Worm (Caenorhabditis elegans) whole organism, L2 larva: ENCODE measurements around the gene csr-1.
A peak's percentile ranks its signal among the peaks of the same experiment; 100 is the strongest.

Experiments used
- C34F6.9 ChIP-seq: fragments of 150-350 bp; optimal IDR thresholded peaks from 2 replicates; lab custom pipeline; 2014; ENCODE audit warnings: missing biosample characterization, missing genetic modification characterization
- F13H6.1 ChIP-seq: sonication (generic microtip); optimal IDR thresholded peaks from 2 replicates; lab custom pipeline; 2016; ENCODE audit warnings: missing genetic modification characterization, missing compliant biosample characterization
- R02D3.7 ChIP-seq: fragments of 150-350 bp; optimal IDR thresholded peaks from 2 replicates; lab custom pipeline; 2014; ENCODE audit warnings: missing biosample characterization, missing genetic modification characterization
- Y55F3AM.14 ChIP-seq: fragments of 200-800 bp; sonication (Bioruptor generic); optimal IDR thresholded peaks from 2 replicates; lab custom pipeline; 2018; ENCODE audit warnings: mild to moderate bottlenecking, missing genetic modification characterization, missing compliant biosample characterization
- ZK546.5 ChIP-seq: sonication (generic microtip); optimal IDR thresholded peaks from 2 replicates; lab custom pipeline; 2017; ENCODE audit warnings: missing biosample characterization, missing genetic modification characterization
- alr-1 ChIP-seq: fragments of 150-350 bp; optimal IDR thresholded peaks from 2 replicates; lab custom pipeline; 2014; ENCODE audit warnings: missing biosample characterization, missing genetic modification characterization
- aly-2 ChIP-seq: fragments of 150-350 bp; optimal IDR thresholded peaks from 2 replicates; lab custom pipeline; 2014; ENCODE audit warnings: missing biosample characterization, missing genetic modification characterization
- ama-1 ChIP-seq: fragments of 150-350 bp; optimal IDR thresholded peaks from 2 replicates; lab custom pipeline; 2018; ENCODE audit warnings: inconsistent platforms
- blmp-1 ChIP-seq: sonication (generic microtip); optimal IDR thresholded peaks from 2 replicates; lab custom pipeline; 2017; ENCODE audit warnings: missing genetic modification characterization, mild to moderate bottlenecking, missing compliant biosample characterization, antibody characterized with exemption, moderate library complexity; ENCODE audit not compliant: insufficient read depth
- ceh-82 ChIP-seq: fragments of 150-350 bp; optimal IDR thresholded peaks from 2 replicates; lab custom pipeline; 2014; ENCODE audit warnings: missing biosample characterization, missing genetic modification characterization
- dmd-4 ChIP-seq: sonication (generic microtip); optimal IDR thresholded peaks from 2 replicates; lab custom pipeline; 2017; ENCODE audit warnings: missing biosample characterization, missing genetic modification characterization
- egl-27 ChIP-seq: sonication (generic microtip); optimal IDR thresholded peaks from 3 replicates; lab custom pipeline; 2017; ENCODE audit warnings: missing biosample characterization, missing genetic modification reagents, missing genetic modification characterization
- elt-1 ChIP-seq: fragments of 150-350 bp; optimal IDR thresholded peaks from 2 replicates; lab custom pipeline; 2014; ENCODE audit warnings: missing biosample characterization, missing genetic modification characterization
- elt-3 ChIP-seq: sonication (generic microtip); optimal IDR thresholded peaks from 2 replicates; lab custom pipeline; 2017; ENCODE audit warnings: missing biosample characterization, missing genetic modification characterization
- fos-1 ChIP-seq: fragments of 150-350 bp; optimal IDR thresholded peaks from 2 replicates; lab custom pipeline; 2014; ENCODE audit warnings: missing biosample characterization, missing genetic modification characterization
- lin-11 ChIP-seq: fragments of 150-350 bp; sonication (generic microtip); optimal IDR thresholded peaks from 2 replicates; lab custom pipeline; 2014; ENCODE audit warnings: missing biosample characterization, missing genetic modification characterization, inconsistent platforms, mixed read lengths
- lin-13 ChIP-seq: fragments of 150-350 bp; optimal IDR thresholded peaks from 2 replicates; lab custom pipeline; 2014; ENCODE audit warnings: missing biosample characterization, missing genetic modification reagents, missing genetic modification characterization
- lin-39 ChIP-seq: fragments of 150-350 bp; optimal IDR thresholded peaks from 2 replicates; lab custom pipeline; 2014; ENCODE audit warnings: missing biosample characterization, missing genetic modification reagents, missing genetic modification characterization
- lsy-2 ChIP-seq, 2 experiments: fragments of 150-350 bp in 1 of 2; sonication (generic microtip) in 1 of 2; optimal IDR thresholded peaks; 2 replicates each; lab custom pipeline; 2014 to 2017; ENCODE audit warnings: missing biosample characterization in 2 of 2, missing genetic modification characterization in 2 of 2
- mdl-1 ChIP-seq, 2 experiments: fragments of 150-350 bp in 1 of 2; sonication (generic microtip) in 1 of 2; optimal IDR thresholded peaks; 2 replicates each; lab custom pipeline; 2017; ENCODE audit warnings: missing biosample characterization in 2 of 2, missing genetic modification characterization in 2 of 2
- nhr-11 ChIP-seq: fragments of 150-350 bp; optimal IDR thresholded peaks from 2 replicates; lab custom pipeline; 2014; ENCODE audit warnings: missing biosample characterization, missing genetic modification characterization
- nhr-12 ChIP-seq: fragments of 150-350 bp; optimal IDR thresholded peaks from 2 replicates; lab custom pipeline; 2014; ENCODE audit warnings: missing biosample characterization, missing genetic modification characterization
- nhr-129 ChIP-seq: fragments of 150-350 bp; optimal IDR thresholded peaks from 2 replicates; lab custom pipeline; 2014; ENCODE audit warnings: missing biosample characterization, missing genetic modification characterization
- nhr-21 ChIP-seq: fragments of 150-350 bp; optimal IDR thresholded peaks from 2 replicates; lab custom pipeline; 2014; ENCODE audit warnings: missing biosample characterization, missing genetic modification characterization
- nhr-237 ChIP-seq: fragments of 150-350 bp; optimal IDR thresholded peaks from 2 replicates; lab custom pipeline; 2014; ENCODE audit warnings: missing biosample characterization, missing genetic modification characterization
- nhr-25 ChIP-seq: fragments of 150-350 bp; sonication (generic microtip); optimal IDR thresholded peaks from 3 replicates; lab custom pipeline; 2014; ENCODE audit warnings: missing biosample characterization, missing genetic modification characterization
- nhr-77 ChIP-seq: fragments of 150-350 bp; optimal IDR thresholded peaks from 2 replicates; lab custom pipeline; 2014; ENCODE audit warnings: missing biosample characterization, missing genetic modification characterization
- peb-1 ChIP-seq: fragments of 150-350 bp; optimal IDR thresholded peaks from 2 replicates; lab custom pipeline; 2014; ENCODE audit warnings: missing biosample characterization, missing genetic modification characterization
- sem-4 ChIP-seq: fragments of 150-350 bp; optimal IDR thresholded peaks from 2 replicates; lab custom pipeline; 2014; ENCODE audit warnings: missing biosample characterization, missing genetic modification reagents, missing genetic modification characterization
- skn-1 ChIP-seq: sonication (generic microtip); optimal IDR thresholded peaks from 2 replicates; lab custom pipeline; 2017; ENCODE audit warnings: missing biosample characterization, missing genetic modification characterization
- sma-9 ChIP-seq, 2 experiments: fragments of 150-350 bp in 1 of 2; sonication (generic microtip) in 1 of 2; optimal IDR thresholded peaks; 2 replicates each; lab custom pipeline; 2014 to 2016; ENCODE audit warnings: missing genetic modification characterization in 2 of 2, mild to moderate bottlenecking in 1 of 2, missing biosample characterization in 1 of 2, missing compliant biosample characterization in 1 of 2, missing genetic modification reagents in 1 of 2, moderate library complexity in 1 of 2
- unc-39 ChIP-seq: fragments of 150-350 bp; optimal IDR thresholded peaks from 2 replicates; lab custom pipeline; 2014; ENCODE audit warnings: missing biosample characterization, missing genetic modification characterization
- zag-1 ChIP-seq: fragments of 150-350 bp; optimal IDR thresholded peaks from 2 replicates; lab custom pipeline; 2014; ENCODE audit warnings: missing biosample characterization, missing genetic modification characterization
- ztf-1 ChIP-seq: fragments of 200-800 bp; sonication (Bioruptor generic); conservative IDR thresholded peaks from 2 replicates; pipeline ENCODE4 v1.3.6; 2022; ENCODE audit warnings: missing genetic modification characterization, missing compliant biosample characterization
- ztf-4 ChIP-seq: fragments of 150-350 bp; optimal IDR thresholded peaks from 2 replicates; lab custom pipeline; 2014; ENCODE audit warnings: missing biosample characterization, missing genetic modification characterization

The csr-1 gene

DNA sequence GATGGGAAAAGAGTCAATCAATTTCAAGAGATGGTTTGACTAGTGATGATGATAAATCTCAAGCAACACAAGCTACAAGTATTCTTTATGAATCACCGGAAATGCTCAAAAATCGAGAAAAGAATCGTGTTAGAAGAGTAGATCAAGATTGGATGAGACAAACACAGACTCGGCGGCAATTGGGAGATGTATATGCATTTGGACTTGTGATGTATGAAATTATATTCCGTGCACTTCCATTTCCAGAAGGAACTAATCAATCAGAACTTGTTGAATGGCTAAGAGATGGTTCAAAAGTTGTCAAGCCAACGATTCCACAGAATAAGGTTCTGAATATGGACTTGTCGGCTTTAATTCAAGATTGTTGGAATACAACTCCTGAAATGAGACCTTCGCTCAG, 25.2 kb upstream of the csr-1 start:
- TF ChIP-seq nhr-21 (tag; lab: Kevin White, UChicago) (no peak), ZK546.5 (tag; lab: Kevin White, UChicago) (no peak), nhr-237 (tag; lab: Kevin White, UChicago) (no peak), sma-9 (GFP tag; optimal IDR thresholded peaks at IDR 0.05; lab: Kevin White, UChicago) (no peak), sma-9 (tag; optimal IDR thresholded peaks at IDR 0.05; lab: Kevin White, UChicago) (no peak), egl-27 (no peak), alr-1 (tag; lab: Kevin White, UChicago) (no peak), Y55F3AM.14 (no peak), lin-13 (no peak), nhr-77 (tag; lab: Kevin White, UChicago) (no peak), lin-11 (no peak), ztf-1 (GFP tag; lab: Robert Waterston, UW) (no peak), dmd-4 (tag; lab: Kevin White, UChicago) (no peak), ztf-4 (tag; lab: Kevin White, UChicago) (no peak), mdl-1 (tag; optimal IDR thresholded peaks at IDR 0.05; lab: Kevin White, UChicago) (no peak), blmp-1 (tag; lab: Kevin White, UChicago) (no peak)

DNA sequence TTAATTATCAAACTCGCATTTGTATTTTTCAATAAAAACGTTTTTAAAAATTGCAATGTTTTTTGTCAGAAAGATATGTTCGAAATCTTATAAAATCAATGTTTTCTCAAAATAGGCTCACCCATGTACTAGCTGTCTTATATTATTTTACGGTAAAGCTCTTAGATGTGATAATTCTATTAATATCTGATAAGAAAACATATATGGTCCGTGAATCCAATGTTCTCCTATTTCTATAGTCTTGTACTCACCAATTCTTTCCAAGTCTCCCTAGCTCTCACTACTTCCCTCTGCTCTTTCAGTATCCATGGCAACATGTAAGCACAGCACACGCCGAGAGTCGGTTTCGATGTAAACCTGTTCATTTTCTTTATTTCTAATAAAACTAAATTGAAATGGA, 23.3 kb upstream of the csr-1 start, which contains the start of gene bbs-2:
TSS of gene bbs-2 (plus strand) at position 301 of the 400 bp plus-strand sequence.
- TF ChIP-seq ama-1 (lab: Kevin White, UChicago) (no peak), nhr-12 (tag; lab: Kevin White, UChicago) (no peak), aly-2 (tag; lab: Kevin White, UChicago) (no peak), sma-9 (GFP tag; optimal IDR thresholded peaks at IDR 0.05; lab: Kevin White, UChicago) (no peak), sma-9 (tag; optimal IDR thresholded peaks at IDR 0.05; lab: Kevin White, UChicago) (no peak), F13H6.1 (tag; lab: Kevin White, UChicago) (no peak), egl-27 (no peak), lin-13 (no peak), lin-39 (tag; lab: Kevin White, UChicago) (no peak), elt-3 (tag; lab: Kevin White, UChicago) (no peak), unc-39 (tag; lab: Kevin White, UChicago) (no peak)

DNA sequence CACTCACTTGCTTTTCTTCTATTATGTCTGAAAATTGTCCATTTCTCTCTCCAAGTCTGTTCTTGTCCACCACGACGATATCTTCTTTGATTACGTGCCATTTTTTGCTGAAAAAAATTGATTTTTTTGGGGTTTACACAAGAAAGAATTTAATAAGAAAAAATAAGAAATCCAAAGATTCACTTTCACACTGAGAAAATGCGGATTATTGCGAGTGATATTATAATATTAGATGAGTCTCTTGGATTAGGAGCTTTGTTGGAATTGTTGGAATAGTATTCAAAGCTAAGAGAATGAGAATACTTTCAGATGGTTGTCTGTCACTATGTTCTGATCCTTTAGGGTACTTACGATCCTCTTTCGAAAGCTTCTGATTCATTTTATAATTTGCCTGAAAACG, 18.2 kb upstream of the csr-1 start, which contains the start of gene F20D12.7:
TSS of gene F20D12.7 (minus strand) at position 101 of the 400 bp plus-strand sequence.
- no peak for TF ChIP-seq skn-1

DNA sequence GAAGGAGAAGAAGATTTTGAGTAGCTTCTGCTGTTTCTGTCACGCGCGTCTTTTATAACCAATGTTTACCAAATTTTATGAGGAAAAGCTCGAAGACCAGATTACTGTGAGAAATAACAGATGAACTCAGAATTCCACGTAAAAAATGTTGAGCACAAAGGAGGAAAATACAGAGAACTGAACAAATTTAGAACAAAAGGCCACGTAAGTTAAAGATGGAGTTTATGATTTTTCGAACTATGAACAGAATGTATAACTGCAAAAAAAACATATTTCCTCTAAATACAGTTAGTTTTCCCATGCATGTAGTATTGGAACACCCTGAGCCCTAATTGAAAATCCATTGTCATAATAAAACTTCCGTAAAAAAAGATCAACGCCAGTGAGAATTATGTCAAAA, 16.1 kb upstream of the csr-1 start, which contains the start of gene exc-9:
TSS of gene exc-9 (minus strand) at position 101 of the 400 bp plus-strand sequence.
- TF ChIP-seq nhr-77 (tag; lab: Kevin White, UChicago) (no peak), F13H6.1 (tag; lab: Kevin White, UChicago) (no peak), egl-27 (no peak), lsy-2 (tag; optimal IDR thresholded peaks at IDR 0.05; lab: Kevin White, UChicago) (no peak), ceh-82 (tag; lab: Kevin White, UChicago) (no peak), nhr-11 (tag; lab: Kevin White, UChicago) (no peak), ztf-4 (tag; lab: Kevin White, UChicago) (no peak), sem-4 (no peak), nhr-12 (tag; lab: Kevin White, UChicago) (no peak)

DNA sequence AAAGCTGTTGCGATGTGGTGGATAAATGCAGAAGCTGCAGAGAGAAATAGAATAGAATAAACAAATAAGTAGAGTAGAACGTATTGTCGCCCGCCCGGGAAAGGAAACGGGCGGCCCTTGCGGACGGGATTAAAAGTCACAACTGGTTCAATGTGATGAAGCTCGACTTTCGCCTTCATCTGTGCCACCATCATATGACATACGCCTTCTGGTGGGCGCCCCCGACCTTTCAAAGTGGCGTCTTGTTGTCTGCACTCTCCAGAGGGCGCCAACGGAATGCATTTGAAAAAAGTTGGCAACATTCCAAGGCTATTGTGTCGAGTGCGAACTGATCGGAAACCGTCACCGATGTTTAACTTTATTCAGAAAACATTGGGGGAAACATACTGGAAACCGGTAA, 13.8 kb upstream of the csr-1 start:
- TF ChIP-seq nhr-129 (tag; lab: Kevin White, UChicago) (peak; percentile 29), peb-1 (tag; lab: Kevin White, UChicago) (no peak), R02D3.7 (no peak), zag-1 (tag; lab: Kevin White, UChicago) (no peak), C34F6.9 (tag; lab: Kevin White, UChicago) (no peak), nhr-77 (tag; lab: Kevin White, UChicago) (no peak), lin-13 (no peak), blmp-1 (tag; lab: Kevin White, UChicago) (peak; percentile 27), Y55F3AM.14 (no peak), elt-1 (no peak), nhr-25 (tag; lab: Kevin White, UChicago) (peak; percentile 54), fos-1 (tag; lab: Kevin White, UChicago) (no peak)
